Worm (Caenorhabditis elegans): Measurements from ENCODE around the gene pigq-1.

pigq-1 gene

ce11 chrIV:11176967-11177366, 29.9 kb upstream of the pigq-1 start, which contains the start of gene rap-3:
TSS of gene rap-3 (plus strand) at chrIV:11177267.
- TF ChIP-seq nhr-111 (GFP tag; optimal IDR thresholded peaks at IDR 0.05) (no peak), mdl-1 (tag; optimal IDR thresholded peaks at IDR 0.05) (no peak), zfp-3 (GFP tag; conservative IDR thresholded peaks at IDR 0.05) (no peak), dve-1 (tag; optimal IDR thresholded peaks at IDR 0.05; ENCODE audit: insufficient read depth) (no peak), Y75B8A.6 (GFP tag; IDR thresholded peaks at IDR 0.05) (no peak), lin-1 (GFP tag; IDR thresholded peaks at IDR 0.05) (no peak), ces-1 (GFP tag; optimal IDR thresholded peaks at IDR 0.05) (no peak), zip-11 (GFP tag; IDR thresholded peaks at IDR 0.05) (no peak), ceh-32 (tag; optimal IDR thresholded peaks at IDR 0.05; ENCODE audit: poor library complexity) (no peak), hlh-30 (tag; optimal IDR thresholded peaks at IDR 0.05; ENCODE audit: insufficient read depth) (no peak), hif-1 (tag; optimal IDR thresholded peaks at IDR 0.05) (no peak), unc-39 (tag; optimal IDR thresholded peaks at IDR 0.05) (no peak)

- TF ChIP-seq zfp-3 (GFP tag; conservative IDR thresholded peaks at IDR 0.05) (no peak), nhr-28 (tag; optimal IDR thresholded peaks at IDR 0.05) (peak; percentile 45)
These were observed 27.7 kb upstream of the pigq-1 start for ce11 chrIV:11174772-11175171.

- TF ChIP-seq lin-29 (GFP tag; IDR thresholded peaks at IDR 0.05) (no peak), unc-62 (GFP tag; optimal IDR thresholded peaks at IDR 0.05 in 1 of 2) (peak in 1 of 2 experiments; percentile 43), unc-62 (tag; optimal IDR thresholded peaks at IDR 0.05) (no peak), lir-3 (tag; optimal IDR thresholded peaks at IDR 0.05) (no peak), aha-1 (tag) (peak; percentile 98)
These were observed 22.6 kb upstream of the pigq-1 start, which contains the start of gene nhr-67 for ce11 chrIV:11169652-11170051. TSS of gene nhr-67 (plus strand) at chrIV:11169748.

ce11 chrIV:11164831-11165230, 17.8 kb upstream of the pigq-1 start, which contains the start of gene C08F8.6:
TSS of gene C08F8.6 (minus strand) at chrIV:11164931.
- TF ChIP-seq T20F7.1 (GFP tag; optimal IDR thresholded peaks at IDR 0.05) (no peak), Y105C5A.15 (GFP tag; IDR thresholded peaks at IDR 0.05) (no peak), F37D6.2 (tag; optimal IDR thresholded peaks at IDR 0.05) (no peak), pqm-1 (tag; optimal IDR thresholded peaks at IDR 0.05) (no peak), egl-27 (tag; optimal IDR thresholded peaks at IDR 0.05) (no peak), mep-1 (tag; optimal IDR thresholded peaks at IDR 0.05) (no peak), D1046.2 (GFP tag; IDR thresholded peaks at IDR 0.05) (no peak), ces-1 (GFP tag; optimal IDR thresholded peaks at IDR 0.05) (no peak), snpc-4 (tag; optimal IDR thresholded peaks at IDR 0.05) (no peak), hif-1 (tag; optimal IDR thresholded peaks at IDR 0.05) (no peak)

ce11 chrIV:11162451-11162850, 15.4 kb upstream of the pigq-1 start, which contains the start of gene fbxb-9:
TSS of gene fbxb-9 (minus strand) at chrIV:11162551.
- TF ChIP-seq lin-15B (tag; optimal IDR thresholded peaks at IDR 0.05) (no peak), aly-2 (tag; optimal IDR thresholded peaks at IDR 0.05) (no peak), madf-9 (GFP tag; conservative IDR thresholded peaks at IDR 0.05) (no peak), ceh-62 (tag; optimal IDR thresholded peaks at IDR 0.05) (no peak), ceh-44 (GFP tag; IDR thresholded peaks at IDR 0.05) (no peak), mep-1 (tag; optimal IDR thresholded peaks at IDR 0.05) (no peak), tag-97 (GFP tag; IDR thresholded peaks at IDR 0.05) (no peak), saeg-2 (GFP tag; IDR thresholded peaks at IDR 0.05) (no peak), F10B5.3 (tag; optimal IDR thresholded peaks at IDR 0.05) (no peak), rbr-2 (tag; optimal IDR thresholded peaks at IDR 0.05) (no peak), lin-39 (tag; optimal IDR thresholded peaks at IDR 0.05) (no peak), nhr-77 (tag; optimal IDR thresholded peaks at IDR 0.05) (no peak), hif-1 (tag; optimal IDR thresholded peaks at IDR 0.05) (no peak)
